Worm (Caenorhabditis elegans) whole organism, young adult: ENCODE results near the gene R04F11.5.

Source experiments
- F10E7.11 ChIP-seq: sonication (generic microtip); optimal IDR thresholded peaks from 2 replicates; lab custom pipeline; 2017; ENCODE audit warnings: mild to moderate bottlenecking, missing genetic modification characterization, moderate library complexity, missing compliant biosample characterization
- F23B12.7 ChIP-seq: sonication (generic microtip); optimal IDR thresholded peaks from 2 replicates; lab custom pipeline; 2017; ENCODE audit warnings: missing genetic modification characterization, mild to moderate bottlenecking, missing compliant biosample characterization, antibody characterized with exemption, moderate library complexity; ENCODE audit not compliant: insufficient read depth
- F49E8.2 ChIP-seq: sonication (generic microtip); optimal IDR thresholded peaks from 3 replicates; lab custom pipeline; 2017; ENCODE audit warnings: missing genetic modification characterization, mild to moderate bottlenecking, missing compliant biosample characterization, antibody characterized with exemption, moderate library complexity; ENCODE audit not compliant: insufficient read depth
- K12H6.12 ChIP-seq: fragments of 200-800 bp; sonication (Bioruptor generic); optimal IDR thresholded peaks from 2 replicates; lab custom pipeline; 2018; ENCODE audit warnings: mild to moderate bottlenecking, missing genetic modification characterization, missing compliant biosample characterization
- T26A5.8 ChIP-seq: sonication (generic microtip); optimal IDR thresholded peaks from 2 replicates; lab custom pipeline; 2016; ENCODE audit warnings: missing genetic modification characterization, missing compliant biosample characterization
- Y53G8AR.9 ChIP-seq: fragments of 200-800 bp; sonication (Bioruptor generic); conservative IDR thresholded peaks from 2 replicates; pipeline ENCODE4 v1.3.6; 2022; ENCODE audit warnings: missing genetic modification reagents, missing genetic modification characterization, missing compliant biosample characterization
- Y56A3A.18 ChIP-seq: fragments of 200-800 bp; sonication (Bioruptor generic); IDR thresholded peaks from 2 replicates; pipeline ENCODE4 v1.3.6; 2022; ENCODE audit warnings: missing genetic modification reagents, missing genetic modification characterization, missing compliant biosample characterization
- Y79H2A.3 ChIP-seq: fragments of 200-800 bp; sonication (Bioruptor generic); conservative IDR thresholded peaks from 2 replicates; pipeline ENCODE4 v1.3.6; 2022; ENCODE audit warnings: missing genetic modification reagents, missing genetic modification characterization, missing compliant biosample characterization
- Y95B8A.8 ChIP-seq: fragments of 200-800 bp; sonication (Bioruptor generic); IDR thresholded peaks from 2 replicates; pipeline ENCODE4 v1.3.6; 2022; ENCODE audit warnings: missing genetic modification reagents, missing genetic modification characterization, missing compliant biosample characterization
- ama-1 ChIP-seq, 3 experiments: fragments of 150-350 bp in 1 of 3; sonication (generic microtip) in 2 of 3; optimal IDR thresholded peaks; 2 replicates each; lab custom pipeline; 2014 to 2018; ENCODE audit warnings: missing biosample characterization in 2 of 3, missing genetic modification characterization in 2 of 3, missing genetic modification reagents in 2 of 3
- aptf-3 ChIP-seq: fragments of 200-800 bp; sonication (Bioruptor generic); IDR thresholded peaks from 2 replicates; pipeline ENCODE4 v1.3.6; 2022; ENCODE audit warnings: missing genetic modification characterization, missing compliant biosample characterization
- bed-1 ChIP-seq: fragments of 200-800 bp; sonication (Bioruptor generic); IDR thresholded peaks from 2 replicates; pipeline ENCODE4 v1.3.6; 2022; ENCODE audit warnings: missing genetic modification reagents, missing genetic modification characterization, missing compliant biosample characterization
- cebp-1 ChIP-seq, 2 experiments: fragments of 200-800 bp in 1 of 2; sonication (Bioruptor generic) in 1 of 2; sonication (generic microtip) in 1 of 2; IDR thresholded peaks in 1 of 2; optimal IDR thresholded peaks in 1 of 2; 2 replicates each; pipeline versions ENCODE4 v1.3.6 to Lab custom; 2017 to 2022; ENCODE audit warnings: missing compliant biosample characterization in 2 of 2, missing genetic modification characterization in 2 of 2, mild to moderate bottlenecking in 1 of 2, missing genetic modification reagents in 1 of 2, moderate library complexity in 1 of 2
- cebp-2 ChIP-seq: fragments of 200-800 bp; sonication (Bioruptor generic); IDR thresholded peaks from 2 replicates; pipeline ENCODE4 v1.3.6; 2022; ENCODE audit warnings: missing genetic modification characterization, missing compliant biosample characterization
- ceh-27 ChIP-seq: fragments of 200-800 bp; sonication (Bioruptor generic); optimal IDR thresholded peaks from 2 replicates; lab custom pipeline; 2018; ENCODE audit warnings: mild to moderate bottlenecking, missing genetic modification characterization, moderate library complexity, missing compliant biosample characterization
- ceh-40 ChIP-seq: fragments of 200-800 bp; sonication (Bioruptor generic); IDR thresholded peaks from 2 replicates; pipeline ENCODE4 v1.3.6; 2022; ENCODE audit warnings: missing genetic modification characterization, missing compliant biosample characterization
- ceh-79 ChIP-seq: sonication (generic microtip); optimal IDR thresholded peaks from 2 replicates; lab custom pipeline; 2017; ENCODE audit warnings: mild to moderate bottlenecking, missing genetic modification characterization, missing compliant biosample characterization
- ceh-91 ChIP-seq: fragments of 200-800 bp; sonication (Bioruptor generic); IDR thresholded peaks from 2 replicates; pipeline ENCODE4 v1.3.6; 2022; ENCODE audit warnings: missing genetic modification reagents, missing genetic modification characterization, missing compliant biosample characterization
- dpff-1 ChIP-seq: sonication (generic microtip); optimal IDR thresholded peaks from 2 replicates; lab custom pipeline; 2017; ENCODE audit warnings: mild to moderate bottlenecking, missing genetic modification characterization, missing compliant biosample characterization
- ekl-4 ChIP-seq: fragments of 200-800 bp; sonication (Bioruptor generic); IDR thresholded peaks from 2 replicates; pipeline ENCODE4 v1.3.6; 2022; ENCODE audit warnings: missing genetic modification reagents, missing genetic modification characterization, missing compliant biosample characterization
- hlh-12 ChIP-seq: sonication (generic microtip); optimal IDR thresholded peaks from 2 replicates; lab custom pipeline; 2016; ENCODE audit warnings: missing genetic modification characterization, missing compliant biosample characterization
- hlh-26 ChIP-seq: fragments of 200-800 bp; sonication (Bioruptor generic); conservative IDR thresholded peaks from 2 replicates; pipeline ENCODE4 v1.3.6; 2022; ENCODE audit warnings: missing genetic modification reagents, missing genetic modification characterization, missing compliant biosample characterization
- hmg-1.2 ChIP-seq: fragments of 200-800 bp; sonication (Bioruptor generic); IDR thresholded peaks from 2 replicates; pipeline ENCODE4 v1.3.6; 2022; ENCODE audit warnings: missing genetic modification reagents, missing genetic modification characterization, missing compliant biosample characterization
- hmg-20 ChIP-seq: fragments of 200-800 bp; sonication (Bioruptor generic); IDR thresholded peaks from 2 replicates; pipeline ENCODE4 v1.3.6; 2022; ENCODE audit warnings: missing genetic modification reagents, missing genetic modification characterization, missing compliant biosample characterization
- hrde-1 ChIP-seq: sonication (generic microtip); optimal IDR thresholded peaks from 2 replicates; lab custom pipeline; 2016; ENCODE audit warnings: missing genetic modification characterization, mild to moderate bottlenecking, missing compliant biosample characterization, moderate library complexity, missing genotype, missing genetic modification reagents, borderline replicate concordance
- let-607 ChIP-seq, 2 experiments: fragments of 200-800 bp in 1 of 2; sonication (Bioruptor generic) in 1 of 2; sonication (generic microtip) in 1 of 2; optimal IDR thresholded peaks; 2 replicates each; lab custom pipeline; 2016 to 2018; ENCODE audit warnings: mild to moderate bottlenecking in 2 of 2, missing compliant biosample characterization in 2 of 2, missing genetic modification characterization in 2 of 2, moderate library complexity in 2 of 2, missing genotype in 1 of 2
- lin-35 ChIP-seq, 3 experiments: fragments of 150-350 bp in 2 of 3; sonication (generic microtip) in 1 of 3; optimal IDR thresholded peaks; 2 replicates each; lab custom pipeline; 2014 to 2018; ENCODE audit warnings: missing biosample characterization in 3 of 3, missing genetic modification characterization in 3 of 3, missing genetic modification reagents in 3 of 3
- lir-1 ChIP-seq: fragments of 200-800 bp; sonication (Bioruptor generic); conservative IDR thresholded peaks from 2 replicates; pipeline ENCODE4 v1.3.6; 2022; ENCODE audit warnings: missing genetic modification reagents, missing genetic modification characterization, missing compliant biosample characterization
- lsl-1 ChIP-seq: fragments of 200-800 bp; sonication (Bioruptor generic); optimal IDR thresholded peaks from 2 replicates; lab custom pipeline; 2018; ENCODE audit warnings: mild to moderate bottlenecking, missing genetic modification characterization, moderate library complexity, missing compliant biosample characterization
- lsy-27 ChIP-seq: sonication (generic microtip); optimal IDR thresholded peaks from 2 replicates; lab custom pipeline; 2017; ENCODE audit warnings: missing genetic modification characterization, mild to moderate bottlenecking, missing compliant biosample characterization, antibody characterized with exemption, missing genotype, borderline replicate concordance; ENCODE audit not compliant: insufficient read depth
- madf-3 ChIP-seq: fragments of 200-800 bp; sonication (Bioruptor generic); IDR thresholded peaks from 2 replicates; pipeline ENCODE4 v1.3.6; 2022; ENCODE audit warnings: missing genetic modification reagents, missing genetic modification characterization, missing compliant biosample characterization
- madf-6 ChIP-seq: fragments of 200-800 bp; sonication (Bioruptor generic); IDR thresholded peaks from 2 replicates; pipeline ENCODE4 v1.3.6; 2022; ENCODE audit warnings: missing genetic modification reagents, missing genetic modification characterization, missing compliant biosample characterization
- nfya-2 ChIP-seq: fragments of 200-800 bp; sonication (Bioruptor generic); IDR thresholded peaks from 2 replicates; pipeline ENCODE4 v1.3.6; 2022; ENCODE audit warnings: missing genetic modification reagents, missing genetic modification characterization, missing compliant biosample characterization
- nhr-120 ChIP-seq: fragments of 200-800 bp; sonication (Bioruptor generic); IDR thresholded peaks from 2 replicates; pipeline ENCODE4 v1.3.6; 2022; ENCODE audit warnings: missing genetic modification characterization, missing compliant biosample characterization
- pha-4 ChIP-seq: fragments of 150-350 bp; sonication (generic microtip); optimal IDR thresholded peaks from 2 replicates; lab custom pipeline; 2014; ENCODE audit warnings: missing biosample characterization, missing genetic modification reagents, missing genetic modification characterization
- rcor-1 ChIP-seq: fragments of 200-800 bp; sonication (Bioruptor generic); IDR thresholded peaks from 2 replicates; pipeline ENCODE4 v1.3.6; 2022; ENCODE audit warnings: missing genetic modification reagents, missing genetic modification characterization, missing compliant biosample characterization
- rpc-1 ChIP-seq, 2 experiments: fragments of 150-350 bp in 1 of 2; sonication (generic microtip) in 1 of 2; optimal IDR thresholded peaks; 2 replicates each; lab custom pipeline; 2014 to 2018; ENCODE audit warnings: missing biosample characterization in 1 of 2, missing genetic modification characterization in 1 of 2, missing genetic modification reagents in 1 of 2, missing genotype in 1 of 2
- snpc-1.1 ChIP-seq: sonication (generic microtip); optimal IDR thresholded peaks from 2 replicates; lab custom pipeline; 2017; ENCODE audit warnings: missing genetic modification characterization, mild to moderate bottlenecking, missing compliant biosample characterization, antibody characterized with exemption, moderate library complexity, missing genotype, missing genetic modification reagents; ENCODE audit not compliant: insufficient read depth
- snpc-1.3 ChIP-seq: sonication (generic microtip); optimal IDR thresholded peaks from 2 replicates; lab custom pipeline; 2017; ENCODE audit warnings: missing genetic modification characterization, mild to moderate bottlenecking, missing compliant biosample characterization, antibody characterized with exemption, moderate library complexity, missing genotype, missing genetic modification reagents; ENCODE audit not compliant: insufficient read depth
- tbp1 ChIP-seq: fragments of 200-800 bp; sonication (Bioruptor generic); optimal IDR thresholded peaks from 2 replicates; lab custom pipeline; 2018; ENCODE audit warnings: mild to moderate bottlenecking, missing genetic modification characterization, missing compliant biosample characterization
- unc-130 ChIP-seq: sonication (generic microtip); optimal IDR thresholded peaks from 2 replicates; lab custom pipeline; 2016; ENCODE audit warnings: missing genetic modification reagents, missing genetic modification characterization, missing compliant biosample characterization
- ztf-18 ChIP-seq: sonication (generic microtip); optimal IDR thresholded peaks from 2 replicates; lab custom pipeline; 2016; ENCODE audit warnings: missing genotype, mild to moderate bottlenecking, missing genetic modification characterization, missing compliant biosample characterization
- ztf-22 ChIP-seq: fragments of 200-800 bp; sonication (Bioruptor generic); optimal IDR thresholded peaks from 2 replicates; lab custom pipeline; 2018; ENCODE audit warnings: mild to moderate bottlenecking, missing genetic modification characterization, moderate library complexity, missing compliant biosample characterization
- ztf-25 ChIP-seq: fragments of 200-800 bp; sonication (Bioruptor generic); IDR thresholded peaks from 2 replicates; pipeline ENCODE4 v1.3.6; 2022; ENCODE audit warnings: missing genetic modification reagents, missing genetic modification characterization, missing compliant biosample characterization

R04F11.5 gene

DNA sequence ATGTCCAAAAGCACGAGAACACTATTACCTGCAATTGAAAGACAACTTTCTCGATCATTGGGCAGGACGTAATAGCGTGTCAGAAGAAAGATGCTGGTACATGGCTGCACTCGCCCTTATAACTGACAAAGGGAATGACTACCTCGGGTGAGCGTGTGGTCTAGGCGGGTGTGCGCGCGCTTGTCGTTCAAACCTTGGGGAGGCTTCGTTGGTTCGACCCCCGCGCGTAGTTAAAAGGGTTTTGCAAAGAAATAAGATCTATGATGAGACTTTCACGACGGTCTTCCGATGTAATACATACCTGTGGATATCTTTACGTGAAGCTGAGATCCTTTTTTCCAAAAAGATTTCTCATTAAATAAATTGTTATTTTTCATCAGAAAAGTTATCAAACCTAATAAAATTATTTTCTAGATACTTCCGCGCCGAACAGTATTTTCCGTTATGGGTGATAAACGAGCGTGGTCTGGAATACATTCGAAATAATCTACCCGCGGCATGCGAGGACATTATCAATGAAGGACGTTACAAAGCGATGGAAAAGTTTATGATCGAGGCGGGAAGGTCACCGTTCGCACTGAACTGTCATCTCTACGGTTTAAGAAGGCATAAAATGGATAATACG, 14.3 kb downstream of the R04F11.5 start (continued):
- TF ChIP-seq nfya-2 (GFP tag; lab: Robert Waterston, UW) (peak; percentile 97), ceh-27 (GFP tag; lab: Kevin White, UChicago) (peak; percentile 99), Y56A3A.18 (peak; percentile 99), pha-4 (tag; lab: Kevin White, UChicago) (no peak), let-607 (tag; optimal IDR thresholded peaks at IDR 0.05; lab: Kevin White, UChicago) (peak; percentile 84 to 90), hrde-1 (tag; lab: Kevin White, UChicago) (peak; percentile 98), ama-1 (optimal IDR thresholded peaks at IDR 0.05; lab: Kevin White, UChicago) (peak; percentile 69), ama-1 (GFP tag; optimal IDR thresholded peaks at IDR 0.05; lab: Kevin White, UChicago) (peak; percentile 95 to 96), hmg-20 (GFP tag; lab: Robert Waterston, UW) (peak; percentile 96), Y53G8AR.9 (GFP tag; lab: Robert Waterston, UW) (peak; percentile 96), ztf-18 (tag; lab: Kevin White, UChicago) (peak; percentile 91), lsl-1 (GFP tag; lab: Kevin White, UChicago) (peak; percentile 77), Y79H2A.3 (GFP tag; lab: Robert Waterston, UW) (peak; percentile 96), F49E8.2 (tag; lab: Kevin White, UChicago) (peak; percentile 80), hmg-1.2 (GFP tag; lab: Robert Waterston, UW) (peak; percentile 91), madf-6 (GFP tag; lab: Robert Waterston, UW) (peak; percentile 92), madf-3 (GFP tag; lab: Robert Waterston, UW) (peak; percentile 95), rpc-1 (optimal IDR thresholded peaks at IDR 0.05; lab: Kevin White, UChicago) (peak; percentile 100), rpc-1 (tag; optimal IDR thresholded peaks at IDR 0.05; lab: Kevin White, UChicago) (peak; percentile 100), dpff-1 (peak; percentile 99), unc-130 (GFP tag; lab: Kevin White, UChicago) (peak; percentile 85), ceh-79 (tag; lab: Kevin White, UChicago) (peak; percentile 100), nhr-120 (GFP tag; lab: Robert Waterston, UW) (peak; percentile 100), bed-1 (peak; percentile 100), hlh-26 (GFP tag; lab: Robert Waterston, UW) (peak; percentile 87), lir-1 (GFP tag; lab: Robert Waterston, UW) (peak; percentile 78; the same call in 1 of the 2 replicates), F10E7.11 (tag; lab: Kevin White, UChicago) (peak; percentile 100), T26A5.8 (tag; lab: Kevin White, UChicago) (peak; percentile 100), ztf-22 (GFP tag; lab: Kevin White, UChicago) (peak; percentile 96), snpc-1.3 (peak; percentile 96), cebp-2 (GFP tag; lab: Robert Waterston, UW) (peak; percentile 100), lsy-27 (tag; lab: Kevin White, UChicago) (peak; percentile 91), K12H6.12 (tag; lab: Kevin White, UChicago) (peak; percentile 91), hlh-12 (peak; percentile 92), ceh-40 (GFP tag; lab: Robert Waterston, UW) (peak; percentile 97), ztf-25 (peak; percentile 98), aptf-3 (GFP tag; lab: Robert Waterston, UW) (peak; percentile 99), ekl-4 (GFP tag; lab: Robert Waterston, UW) (peak; percentile 99), F23B12.7 (tag; lab: Kevin White, UChicago) (peak; percentile 95), Y95B8A.8 (peak; percentile 93), rcor-1 (GFP tag; lab: Robert Waterston, UW) (peak; percentile 98), ceh-91 (GFP tag; lab: Robert Waterston, UW) (peak; percentile 80), cebp-1 (GFP tag; IDR thresholded peaks at IDR 0.05; lab: Robert Waterston, UW) (peak; percentile 87), cebp-1 (tag; optimal IDR thresholded peaks at IDR 0.05; lab: Kevin White, UChicago) (peak; percentile 94), tbp1 (GFP tag; lab: Kevin White, UChicago) (peak; percentile 96), snpc-1.1 (peak; percentile 86), lin-35 (GFP tag; optimal IDR thresholded peaks at IDR 0.05; lab: Kevin White, UChicago) (peak; percentile 13 to 79 (median 70))
